Fruit fly (Drosophila melanogaster) whole organism, embryonic: ENCODE measurements around the gene CG31548.
A peak's percentile ranks its signal among the peaks of the same experiment; 100 is the strongest.

Experiments used
- CG10654 ChIP-seq: fragments of 200-800 bp; sonication (Bioruptor generic); optimal IDR thresholded peaks from 2 replicates; lab custom pipeline; 2016; ENCODE audit warnings: missing biosample characterization, missing genetic modification characterization
- CG11085 ChIP-seq: fragments of 200-800 bp; sonication (Bioruptor generic); IDR thresholded peaks from 2 replicates; pipeline ENCODE4 v1.3.6; 2022; ENCODE audit warnings: missing biosample characterization, missing genetic modification characterization
- CG11093 ChIP-seq: fragments of 200-800 bp; sonication (Bioruptor generic); IDR thresholded peaks from 3 replicates; pipeline ENCODE4 v1.3.6; 2022; ENCODE audit warnings: missing biosample characterization, missing genetic modification characterization
- CG12299 ChIP-seq: fragments of 200-800 bp; sonication (Bioruptor generic); optimal IDR thresholded peaks from 2 replicates; lab custom pipeline; 2018; ENCODE audit warnings: missing biosample characterization, mild to moderate bottlenecking, missing genetic modification characterization
- CG12942 ChIP-seq: fragments of 200-800 bp; sonication (Bioruptor generic); optimal IDR thresholded peaks from 3 replicates; lab custom pipeline; 2016; ENCODE audit warnings: missing biosample characterization, missing genetic modification characterization
- CG15073 ChIP-seq: fragments of 200-800 bp; sonication (Bioruptor generic); optimal IDR thresholded peaks from 2 replicates; lab custom pipeline; 2016; ENCODE audit warnings: missing biosample characterization, missing genetic modification characterization
- CG1529 ChIP-seq: fragments of 200-800 bp; sonication (Bioruptor generic); optimal IDR thresholded peaks from 3 replicates; lab custom pipeline; 2018; ENCODE audit warnings: missing biosample characterization, missing genetic modification characterization
- CG15601 ChIP-seq: fragments of 200-800 bp; sonication (Bioruptor generic); optimal IDR thresholded peaks from 3 replicates; lab custom pipeline; 2019; ENCODE audit warnings: missing biosample characterization, mild to moderate bottlenecking, missing genetic modification characterization, moderate library complexity
- CG17568 ChIP-seq: fragments of 200-800 bp; sonication (Bioruptor generic); optimal IDR thresholded peaks from 2 replicates; lab custom pipeline; 2018; ENCODE audit warnings: missing biosample characterization, mild to moderate bottlenecking, missing genetic modification characterization, moderate library complexity
- CG32532 ChIP-seq: fragments of 200-800 bp; sonication (Bioruptor generic); IDR thresholded peaks from 2 replicates; pipeline ENCODE4 v1.3.6; 2022; ENCODE audit warnings: missing biosample characterization, missing genetic modification characterization
- CG33557 ChIP-seq: fragments of 200-800 bp; sonication (Bioruptor generic); optimal IDR thresholded peaks from 2 replicates; lab custom pipeline; 2019; ENCODE audit warnings: missing biosample characterization, mild to moderate bottlenecking, missing genetic modification characterization, moderate library complexity
- CG34376 ChIP-seq: fragments of 200-800 bp; sonication (Bioruptor generic); optimal IDR thresholded peaks from 2 replicates; lab custom pipeline; 2018; ENCODE audit warnings: missing biosample characterization, mild to moderate bottlenecking, missing genetic modification characterization
- CG4328 ChIP-seq: fragments of 200-800 bp; sonication (Bioruptor generic); optimal IDR thresholded peaks from 3 replicates; lab custom pipeline; 2017; ENCODE audit warnings: missing biosample characterization, missing genetic modification reagents, missing genetic modification characterization
- CG4730 ChIP-seq: fragments of 200-800 bp; sonication (Bioruptor generic); IDR thresholded peaks from 2 replicates; pipeline ENCODE4 v1.3.6; 2022; ENCODE audit warnings: missing biosample characterization, missing genetic modification characterization
- CG4854 ChIP-seq: fragments of 200-800 bp; sonication (Bioruptor generic); optimal IDR thresholded peaks from 2 replicates; lab custom pipeline; 2016; ENCODE audit warnings: missing biosample characterization, missing genetic modification characterization, inconsistent platforms
- CG5245 ChIP-seq: fragments of 200-800 bp; sonication (Bioruptor generic); optimal IDR thresholded peaks from 3 replicates; lab custom pipeline; 2016; ENCODE audit warnings: missing biosample characterization, missing genetic modification characterization
- CG6254 ChIP-seq: fragments of 200-800 bp; sonication (Bioruptor generic); optimal IDR thresholded peaks from 3 replicates; lab custom pipeline; 2017; ENCODE audit warnings: mild to moderate bottlenecking, missing biosample characterization, missing genetic modification reagents, missing genetic modification characterization
- CG7987 ChIP-seq: fragments of 200-800 bp; sonication (Bioruptor generic); optimal IDR thresholded peaks from 2 replicates; lab custom pipeline; 2018; ENCODE audit warnings: missing biosample characterization, mild to moderate bottlenecking, missing genetic modification characterization, moderate library complexity
- CG8089 ChIP-seq: fragments of 200-800 bp; sonication (Bioruptor generic); optimal IDR thresholded peaks from 3 replicates; lab custom pipeline; 2016; ENCODE audit warnings: missing biosample characterization, missing genetic modification characterization
- CG8281 ChIP-seq: fragments of 200-800 bp; sonication (Bioruptor generic); optimal IDR thresholded peaks from 2 replicates; lab custom pipeline; 2018; ENCODE audit warnings: missing biosample characterization, mild to moderate bottlenecking, missing genetic modification characterization, moderate library complexity
- CG8359 ChIP-seq: fragments of 200-800 bp; sonication (Bioruptor generic); optimal IDR thresholded peaks from 2 replicates; lab custom pipeline; 2017; ENCODE audit warnings: missing biosample characterization, mild to moderate bottlenecking, missing genetic modification characterization, borderline replicate concordance
- CHES-1-like ChIP-seq: fragments of 200-800 bp; sonication (Bioruptor generic); optimal IDR thresholded peaks from 2 replicates; lab custom pipeline; 2016; ENCODE audit warnings: missing biosample characterization, missing genetic modification characterization
- HmgZ ChIP-seq: fragments of 200-800 bp; sonication (Bioruptor generic); optimal IDR thresholded peaks from 2 replicates; lab custom pipeline; 2018; ENCODE audit warnings: missing biosample characterization, mild to moderate bottlenecking, missing genetic modification characterization
- MTF-1 ChIP-seq: fragments of 200-800 bp; sonication (Bioruptor generic); optimal IDR thresholded peaks from 2 replicates; lab custom pipeline; 2018; ENCODE audit warnings: missing biosample characterization, mild to moderate bottlenecking, missing genetic modification characterization, borderline replicate concordance
- NK7.1 ChIP-seq: fragments of 200-800 bp; sonication (Bioruptor generic); optimal IDR thresholded peaks from 3 replicates; lab custom pipeline; 2016; ENCODE audit warnings: missing biosample characterization, missing genetic modification characterization
- Pdp1 ChIP-seq, 2 experiments: fragments of 200-800 bp; sonication (Bioruptor generic); optimal IDR thresholded peaks; 3 replicates each; lab custom pipeline; 2016; ENCODE audit warnings: missing biosample characterization in 2 of 2, missing genetic modification characterization in 2 of 2, mild to moderate bottlenecking in 1 of 2, moderate library complexity in 1 of 2
- Sox102F ChIP-seq: fragments of 200-800 bp; sonication (Bioruptor generic); optimal IDR thresholded peaks from 2 replicates; lab custom pipeline; 2018; ENCODE audit warnings: missing biosample characterization, mild to moderate bottlenecking, missing genetic modification characterization, moderate library complexity
- Sry-δ ChIP-seq: fragments of 200-800 bp; sonication (Bioruptor generic); optimal IDR thresholded peaks from 2 replicates; lab custom pipeline; 2016; ENCODE audit warnings: missing biosample characterization, missing genetic modification characterization
- TFAM ChIP-seq: fragments of 200-800 bp; sonication (Bioruptor generic); optimal IDR thresholded peaks from 2 replicates; lab custom pipeline; 2017; ENCODE audit warnings: missing biosample characterization, missing genetic modification characterization, inconsistent platforms
- ap ChIP-seq: fragments of 200-800 bp; sonication (Bioruptor generic); IDR thresholded peaks from 2 replicates; pipeline ENCODE4 v1.3.6; 2022; ENCODE audit warnings: missing biosample characterization, missing genetic modification characterization
- btn ChIP-seq: fragments of 200-800 bp; sonication (Bioruptor generic); optimal IDR thresholded peaks from 2 replicates; lab custom pipeline; 2016; ENCODE audit warnings: missing biosample characterization, missing genetic modification characterization
- dm ChIP-seq: fragments of 200-800 bp; sonication (Bioruptor generic); optimal IDR thresholded peaks from 3 replicates; lab custom pipeline; 2016; ENCODE audit warnings: missing biosample characterization, missing genetic modification characterization
- emc ChIP-seq: fragments of 200-800 bp; sonication (Bioruptor generic); optimal IDR thresholded peaks from 2 replicates; lab custom pipeline; 2016; ENCODE audit warnings: missing biosample characterization, missing genetic modification characterization
- ftz-f1 ChIP-seq: fragments of 200-800 bp; sonication (Bioruptor generic); optimal IDR thresholded peaks from 2 replicates; lab custom pipeline; 2016; ENCODE audit warnings: missing biosample characterization, missing genetic modification characterization
- gro ChIP-seq: fragments of 200-800 bp; sonication (Bioruptor generic); optimal IDR thresholded peaks from 2 replicates; lab custom pipeline; 2016; ENCODE audit warnings: missing biosample characterization, missing genetic modification characterization
- insv ChIP-seq, 2 experiments: fragments of 200-800 bp; sonication (Bioruptor generic); optimal IDR thresholded peaks; 3 replicates each; lab custom pipeline; 2016 to 2018; ENCODE audit warnings: missing biosample characterization in 2 of 2, missing genetic modification characterization in 2 of 2
- inv ChIP-seq: fragments of 200-800 bp; sonication (Bioruptor generic); IDR thresholded peaks from 2 replicates; pipeline ENCODE4 v1.3.6; 2022; ENCODE audit warnings: missing biosample characterization, missing genetic modification characterization; ENCODE audit not compliant: partially characterized antibody
- mirr ChIP-seq: fragments of 200-800 bp; sonication (Bioruptor generic); optimal IDR thresholded peaks from 3 replicates; lab custom pipeline; 2018; ENCODE audit warnings: missing biosample characterization, mild to moderate bottlenecking, missing genetic modification characterization
- org-1 ChIP-seq: fragments of 200-800 bp; sonication (Bioruptor generic); optimal IDR thresholded peaks from 2 replicates; lab custom pipeline; 2017; ENCODE audit warnings: missing biosample characterization, missing genetic modification characterization
- phol ChIP-seq: fragments of 200-800 bp; sonication (Bioruptor generic); optimal IDR thresholded peaks from 3 replicates; lab custom pipeline; 2018; ENCODE audit warnings: missing biosample characterization, mild to moderate bottlenecking, missing genetic modification characterization, moderate library complexity
- pzg ChIP-seq: fragments of 200-800 bp; sonication (Bioruptor generic); optimal IDR thresholded peaks from 3 replicates; lab custom pipeline; 2018; ENCODE audit warnings: missing biosample characterization, mild to moderate bottlenecking, missing genetic modification characterization, moderate library complexity
- run ChIP-seq: fragments of 200-800 bp; sonication (Bioruptor generic); optimal IDR thresholded peaks from 3 replicates; lab custom pipeline; 2018; ENCODE audit warnings: missing biosample characterization, mild to moderate bottlenecking, missing genetic modification characterization
- sc ChIP-seq, 3 experiments: fragments of >200 bp in 2 of 3; fragments of 200-800 bp in 1 of 3; sonication (Bioruptor generic) in 1 of 3; optimal IDR thresholded peaks; 2 replicates in 2 of 3; 3 replicates in 1 of 3; lab custom pipeline; 2017; ENCODE audit warnings: mild to moderate bottlenecking in 1 of 3, missing biosample characterization in 1 of 3, missing genetic modification characterization in 1 of 3, missing genetic modification reagents in 1 of 3
- sd ChIP-seq: fragments of 200-800 bp; sonication (Bioruptor generic); optimal IDR thresholded peaks from 3 replicates; lab custom pipeline; 2018; ENCODE audit warnings: missing biosample characterization, mild to moderate bottlenecking, missing genetic modification characterization, moderate library complexity
- sens ChIP-seq: fragments of 200-800 bp; sonication (Bioruptor generic); peaks from one replicate; lab custom pipeline; 2016; ENCODE audit warnings: missing biosample characterization, missing genetic modification characterization
- shn ChIP-seq: fragments of 200-800 bp; sonication (Bioruptor generic); optimal IDR thresholded peaks from 3 replicates; lab custom pipeline; 2016; ENCODE audit warnings: missing biosample characterization, missing genetic modification characterization
- sna ChIP-seq: fragments of 200-800 bp; sonication (Bioruptor generic); IDR thresholded peaks from 2 replicates; pipeline ENCODE4 v1.3.6; 2022; ENCODE audit warnings: missing biosample characterization, missing genetic modification characterization; ENCODE audit not compliant: partially characterized antibody
- tll ChIP-seq, 2 experiments: fragments of 200-800 bp in 1 of 2; fragments of >200 bp in 1 of 2; sonication (Bioruptor generic) in 1 of 2; optimal IDR thresholded peaks; 2 replicates each; lab custom pipeline; 2017 to 2019; ENCODE audit warnings: missing biosample characterization in 2 of 2, missing genetic modification characterization in 2 of 2, mild to moderate bottlenecking in 1 of 2, moderate library complexity in 1 of 2

CG31548 gene

DNA sequence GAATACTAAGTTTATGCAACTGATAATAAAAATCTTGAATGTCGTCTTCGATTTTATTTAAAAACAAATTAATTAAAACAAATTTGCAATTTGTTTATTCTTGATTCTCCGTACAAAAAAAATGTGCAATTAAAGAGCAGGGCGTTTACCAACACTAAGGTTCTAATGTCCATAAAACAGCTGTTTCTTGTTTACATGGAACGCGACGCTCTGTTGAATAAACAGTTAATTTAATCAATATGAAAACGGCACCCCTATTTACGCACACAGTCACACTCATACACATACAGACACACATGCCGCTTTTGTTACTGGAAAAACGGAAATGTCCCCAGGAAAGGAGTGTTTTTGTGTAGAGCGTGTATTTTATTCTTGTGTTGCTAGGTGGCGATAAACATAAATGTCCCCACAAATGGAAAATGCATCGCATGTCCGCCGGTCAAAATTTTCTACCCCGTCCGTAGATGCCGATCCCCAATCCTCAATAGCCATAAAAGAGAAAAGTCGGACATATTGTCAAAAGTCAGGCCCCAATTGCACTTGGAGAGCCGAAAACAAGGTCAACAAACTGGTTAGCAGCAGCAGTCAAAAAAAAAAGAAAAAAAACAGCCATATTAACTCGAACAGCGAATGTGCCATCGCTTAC, 13.5 kb downstream of the CG31548 start (continued):
- TF ChIP-seq CG4854 (peak; percentile 77), dm (GFP tag; lab: Kevin White, UChicago) (peak; percentile 50), CG6254 (GFP tag; lab: Kevin White, UChicago) (peak; percentile 78), CG33557 (peak; percentile 90), CG1529 (GFP tag; lab: Kevin White, UChicago) (peak; percentile 79), gro (GFP tag; lab: Kevin White, UChicago) (peak; percentile 83), CG8089 (peak; percentile 79), ftz-f1 (GFP tag; lab: Kevin White, UChicago) (no peak), MTF-1 (GFP tag; lab: Kevin White, UChicago) (peak; percentile 93), run (peak; percentile 50), sd (tag; lab: Kevin White, UChicago) (peak; percentile 48), CG12299 (tag; lab: Kevin White, UChicago) (peak; percentile 90), CG12942 (GFP tag; lab: Kevin White, UChicago) (peak; percentile 81), TFAM (GFP tag; lab: Kevin White, UChicago) (peak; percentile 9), CG8281 (tag; lab: Kevin White, UChicago) (peak; percentile 64), Pdp1 (GFP tag; optimal IDR thresholded peaks at IDR 0.05; lab: Kevin White, UChicago) (peak; percentile 35 to 87), CG17568 (GFP tag; lab: Kevin White, UChicago) (peak; percentile 91), CG5245 (GFP tag; lab: Kevin White, UChicago) (peak; percentile 72), org-1 (peak; percentile 69), CG4730 (GFP tag; lab: Robert Waterston, UW) (no peak), CG11093 (GFP tag; lab: Robert Waterston, UW) (peak; percentile 56; the same call in 1 of the 3 replicates), shn (peak; percentile 52), CG8359 (GFP tag; lab: Kevin White, UChicago) (peak; percentile 65), inv (GFP tag; lab: Robert Waterston, UW) (no peak), mirr (GFP tag; lab: Kevin White, UChicago) (peak; percentile 90), CG7987 (GFP tag; lab: Kevin White, UChicago) (peak; percentile 90), sens (GFP tag; lab: Kevin White, UChicago) (peak; percentile 97), phol (tag; lab: Kevin White, UChicago) (peak; percentile 57), Sox102F (GFP tag; lab: Kevin White, UChicago) (peak; percentile 61), tll (GFP tag; optimal IDR thresholded peaks at IDR 0.05; lab: Kevin White, UChicago) (peak in 1 of 2 experiments; percentile 49), ap (GFP tag; lab: Robert Waterston, UW) (no peak), CG32532 (GFP tag; lab: Robert Waterston, UW) (no peak), pzg (GFP tag; lab: Kevin White, UChicago) (peak; percentile 30), HmgZ (tag; lab: Kevin White, UChicago) (peak; percentile 89), CG15601 (tag; lab: Kevin White, UChicago) (peak; percentile 87), CG11085 (GFP tag; lab: Robert Waterston, UW) (no peak), emc (peak; percentile 37), CG34376 (GFP tag; lab: Kevin White, UChicago) (peak; percentile 86), NK7.1 (GFP tag; lab: Kevin White, UChicago) (peak; percentile 75), CG15073 (GFP tag; lab: Kevin White, UChicago) (no peak), CG4328 (GFP tag; lab: Kevin White, UChicago) (peak; percentile 89), CHES-1-like (GFP tag; lab: Kevin White, UChicago) (peak; percentile 74), CG10654 (GFP tag; lab: Kevin White, UChicago) (peak; percentile 74), insv (GFP tag; optimal IDR thresholded peaks at IDR 0.05; lab: Kevin White, UChicago) (peak in 1 of 2 experiments; percentile 82), sna (GFP tag; lab: Robert Waterston, UW) (no peak), btn (peak; percentile 62), Sry-δ (GFP tag; lab: Kevin White, UChicago) (peak; percentile 21), sc (optimal IDR thresholded peaks at IDR 0.05; lab: Kevin White, UChicago) (no peak), sc (GFP tag; optimal IDR thresholded peaks at IDR 0.05; lab: Kevin White, UChicago) (peak; percentile 76)
